Worm (Caenorhabditis elegans) whole organism, young adult: Measurements from ENCODE around the gene F26A10.2.

Experiments used
- ama-1 ChIP-seq, 3 experiments: fragments of 150-350 bp in 1 of 3; sonication (generic microtip) in 2 of 3; optimal IDR thresholded peaks; 2 replicates each; lab custom pipeline; 2014 to 2018; ENCODE audit warnings: missing biosample characterization in 2 of 3, missing genetic modification characterization in 2 of 3, missing genetic modification reagents in 2 of 3
- nhr-120 ChIP-seq: fragments of 200-800 bp; sonication (Bioruptor generic); IDR thresholded peaks from 2 replicates; pipeline ENCODE4 v1.3.6; 2022; ENCODE audit warnings: missing genetic modification characterization, missing compliant biosample characterization

DNA sequence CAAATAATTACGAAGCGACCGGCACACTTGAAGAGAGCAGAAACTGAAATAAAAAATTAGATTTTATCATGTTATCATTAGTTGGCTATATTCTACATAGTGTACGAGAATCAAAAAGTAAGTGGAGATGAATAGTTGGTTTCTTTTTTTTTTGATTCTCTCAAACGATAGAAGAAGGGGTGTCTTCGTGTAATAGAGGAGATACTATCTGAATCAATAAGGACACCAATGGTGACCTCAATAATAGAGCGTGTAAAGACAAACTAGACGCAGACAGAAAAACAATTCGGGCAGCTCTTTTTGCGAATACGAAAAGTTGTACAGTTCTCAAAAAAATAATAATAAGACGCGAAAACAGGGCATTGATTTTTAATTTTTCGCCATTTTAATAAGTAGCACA is 17.3 kb upstream of the F26A10.2 start:
- TF ChIP-seq ama-1 (optimal IDR thresholded peaks at IDR 0.05; lab: Kevin White, UChicago), result no peak
- no peak for TF ChIP-seq ama-1 (GFP tag; optimal IDR thresholded peaks at IDR 0.05; lab: Kevin White, UChicago)
- TF ChIP-seq nhr-120, result no peak
